Worm (Caenorhabditis elegans) whole organism, midembryonic: ENCODE measurements around the gene F21D5.6.

ENCODE experiments used
- T22C8.4 ChIP-seq: fragments of 200-800 bp; sonication (Bioruptor generic); IDR thresholded peaks from 2 replicates; pipeline ENCODE4 v1.3.6; 2022; ENCODE audit warnings: missing genetic modification characterization, missing compliant biosample characterization
- cog-1 ChIP-seq: sonication (generic microtip); optimal IDR thresholded peaks from 2 replicates; lab custom pipeline; 2016; ENCODE audit warnings: missing genetic modification characterization, missing compliant biosample characterization
- flt-1 ChIP-seq: fragments of 200-800 bp; sonication (Bioruptor generic); IDR thresholded peaks from 2 replicates; pipeline ENCODE4 v1.3.6; 2022; ENCODE audit warnings: missing genetic modification characterization, missing compliant biosample characterization
- klf-2 ChIP-seq: fragments of 200-800 bp; sonication (Bioruptor generic); conservative IDR thresholded peaks from 2 replicates; pipeline ENCODE4 v1.3.6; 2022; ENCODE audit warnings: missing genetic modification reagents, missing genetic modification characterization, missing compliant biosample characterization
- med-1 ChIP-seq: sonication (generic microtip); optimal IDR thresholded peaks from 2 replicates; lab custom pipeline; 2017; ENCODE audit warnings: missing genetic modification characterization, mild to moderate bottlenecking, missing compliant biosample characterization, antibody characterized with exemption, missing genetic modification reagents; ENCODE audit not compliant: insufficient read depth
- ref-1 ChIP-seq: fragments of 200-800 bp; sonication (Bioruptor generic); conservative IDR thresholded peaks from 2 replicates; pipeline ENCODE4 v1.3.6; 2022; ENCODE audit warnings: missing genetic modification reagents, missing genetic modification characterization, missing compliant biosample characterization
- tab-1 ChIP-seq: fragments of 200-800 bp; sonication (Bioruptor generic); IDR thresholded peaks from 2 replicates; pipeline ENCODE4 v1.3.6; 2022; ENCODE audit warnings: missing genetic modification characterization, missing compliant biosample characterization
- ztf-23 ChIP-seq: fragments of 200-800 bp; sonication (Bioruptor generic); IDR thresholded peaks from 2 replicates; pipeline ENCODE4 v1.3.6; 2022; ENCODE audit warnings: missing genetic modification reagents, missing genetic modification characterization, missing compliant biosample characterization
- ztf-29 ChIP-seq: fragments of 200-800 bp; sonication (Bioruptor generic); IDR thresholded peaks from 2 replicates; pipeline ENCODE4 v1.3.6; 2022; ENCODE audit warnings: missing genetic modification reagents, missing genetic modification characterization, missing compliant biosample characterization

The F21D5.6 gene

ce11 chrIV:8764567-8764966 lies 23.4 kb upstream of the F21D5.6 start, which contains the start of gene cdc-50.B:
TSS of gene cdc-50.B (plus strand) at chrIV:8764867.
- TF ChIP-seq klf-2 (GFP tag; lab: Robert Waterston, UW) (no peak), ref-1 (GFP tag; lab: Robert Waterston, UW) (no peak), ztf-23 (no peak), med-1 (GFP tag; lab: Kevin White, UChicago) (no peak), T22C8.4 (no peak), tab-1 (no peak), flt-1 (GFP tag; lab: Robert Waterston, UW) (no peak), cog-1 (tag; lab: Kevin White, UChicago) (no peak), ztf-29 (GFP tag; lab: Robert Waterston, UW) (no peak)

ce11 chrIV:8762471-8762870 lies 21.3 kb upstream of the F21D5.6 start:
- peak; percentile 47 for TF ChIP-seq cog-1 (tag; lab: Kevin White, UChicago)
- TF ChIP-seq T22C8.4 = peak; percentile 74
- TF ChIP-seq ztf-23 = no peak

ce11 chrIV:8761896-8762295 lies 20.7 kb upstream of the F21D5.6 start, which contains the start of the genes F20C5.11 and klp-11:
TSS of gene F20C5.11 (minus strand) at chrIV:8761996.
TSS of gene klp-11 (minus strand) at chrIV:8762066.
- TF ChIP-seq T22C8.4 = no peak

ce11 chrIV:8758620-8759019 lies 17.4 kb upstream of the F21D5.6 start:
- TF ChIP-seq flt-1 (GFP tag; lab: Robert Waterston, UW) = no peak
- no peak for TF ChIP-seq ztf-29 (GFP tag; lab: Robert Waterston, UW)
- TF ChIP-seq klf-2 (GFP tag; lab: Robert Waterston, UW) = no peak
- TF ChIP-seq med-1 (GFP tag; lab: Kevin White, UChicago) = no peak
- TF ChIP-seq tab-1 = no peak
- no peak for TF ChIP-seq cog-1 (tag; lab: Kevin White, UChicago)
- no peak for TF ChIP-seq ref-1 (GFP tag; lab: Robert Waterston, UW)
- no peak for TF ChIP-seq ztf-23
- TF ChIP-seq T22C8.4 = no peak

- TF ChIP-seq ref-1 (GFP tag; lab: Robert Waterston, UW) (no peak), cog-1 (tag; lab: Kevin White, UChicago) (no peak), ztf-23 (no peak), med-1 (GFP tag; lab: Kevin White, UChicago) (no peak), flt-1 (GFP tag; lab: Robert Waterston, UW) (no peak), klf-2 (GFP tag; lab: Robert Waterston, UW) (no peak), ztf-29 (GFP tag; lab: Robert Waterston, UW) (no peak), tab-1 (no peak), T22C8.4 (no peak)
Observed at ce11 chrIV:8757729-8758128, 16.5 kb upstream of the F21D5.6 start.

ce11 chrIV:8754727-8755126 lies 13.5 kb upstream of the F21D5.6 start, which contains the start of gene elli-1:
TSS of gene elli-1 (minus strand) at chrIV:8754827.
- TF ChIP-seq ref-1 (GFP tag; lab: Robert Waterston, UW) (no peak), cog-1 (tag; lab: Kevin White, UChicago) (no peak), flt-1 (GFP tag; lab: Robert Waterston, UW) (no peak), T22C8.4 (no peak), ztf-23 (no peak), ztf-29 (GFP tag; lab: Robert Waterston, UW) (no peak)

ce11 chrIV:8754146-8754545 lies 13.0 kb upstream of the F21D5.6 start:
- TF ChIP-seq cog-1 (tag; lab: Kevin White, UChicago) (no peak), tab-1 (no peak), ztf-29 (GFP tag; lab: Robert Waterston, UW) (no peak), flt-1 (GFP tag; lab: Robert Waterston, UW) (no peak), med-1 (GFP tag; lab: Kevin White, UChicago) (no peak), ref-1 (GFP tag; lab: Robert Waterston, UW) (no peak), klf-2 (GFP tag; lab: Robert Waterston, UW) (no peak), T22C8.4 (no peak), ztf-23 (no peak)

- TF ChIP-seq flt-1 (GFP tag; lab: Robert Waterston, UW) = no peak
- no peak for TF ChIP-seq ztf-23
- TF ChIP-seq cog-1 (tag; lab: Kevin White, UChicago) = no peak
- TF ChIP-seq ztf-29 (GFP tag; lab: Robert Waterston, UW) = no peak
- TF ChIP-seq med-1 (GFP tag; lab: Kevin White, UChicago) = no peak
- TF ChIP-seq klf-2 (GFP tag; lab: Robert Waterston, UW) = no peak
- TF ChIP-seq tab-1 = no peak
- no peak for TF ChIP-seq ref-1 (GFP tag; lab: Robert Waterston, UW)
- no peak for TF ChIP-seq T22C8.4
Observed at ce11 chrIV:8752492-8752891, 11.3 kb upstream of the F21D5.6 start.

ce11 chrIV:8748967-8749366 lies 7.8 kb upstream of the F21D5.6 start:
- no peak for TF ChIP-seq ref-1 (GFP tag; lab: Robert Waterston, UW)
- TF ChIP-seq T22C8.4 = no peak
- no peak for TF ChIP-seq tab-1
- TF ChIP-seq ztf-23 = no peak
- TF ChIP-seq med-1 (GFP tag; lab: Kevin White, UChicago) = no peak
- no peak for TF ChIP-seq cog-1 (tag; lab: Kevin White, UChicago)
- no peak for TF ChIP-seq klf-2 (GFP tag; lab: Robert Waterston, UW)
- no peak for TF ChIP-seq flt-1 (GFP tag; lab: Robert Waterston, UW)
- TF ChIP-seq ztf-29 (GFP tag; lab: Robert Waterston, UW) = no peak

- TF ChIP-seq ztf-23 = no peak
- TF ChIP-seq klf-2 (GFP tag; lab: Robert Waterston, UW) = no peak
- TF ChIP-seq tab-1 = no peak
- TF ChIP-seq ztf-29 (GFP tag; lab: Robert Waterston, UW) = no peak
- no peak for TF ChIP-seq ref-1 (GFP tag; lab: Robert Waterston, UW)
- TF ChIP-seq flt-1 (GFP tag; lab: Robert Waterston, UW) = no peak
- no peak for TF ChIP-seq cog-1 (tag; lab: Kevin White, UChicago)
- no peak for TF ChIP-seq T22C8.4
- no peak for TF ChIP-seq med-1 (GFP tag; lab: Kevin White, UChicago)
Observed at ce11 chrIV:8745591-8746302, 4.6 kb upstream of the F21D5.6 start, which contains the start of the genes F20C5.7 and parg-1. TSS of gene F20C5.7 (minus strand) at chrIV:8745691. TSS of gene parg-1 (plus strand) at chrIV:8746252.
